Worm (Caenorhabditis elegans): Measurements from ENCODE around the gene F53E10.5.
"Not testable (repeated sequence)": the region's sequence is repeated elsewhere in the genome, so short reads cannot be mapped to it uniquely, and the experiment has no call there.

DNA sequence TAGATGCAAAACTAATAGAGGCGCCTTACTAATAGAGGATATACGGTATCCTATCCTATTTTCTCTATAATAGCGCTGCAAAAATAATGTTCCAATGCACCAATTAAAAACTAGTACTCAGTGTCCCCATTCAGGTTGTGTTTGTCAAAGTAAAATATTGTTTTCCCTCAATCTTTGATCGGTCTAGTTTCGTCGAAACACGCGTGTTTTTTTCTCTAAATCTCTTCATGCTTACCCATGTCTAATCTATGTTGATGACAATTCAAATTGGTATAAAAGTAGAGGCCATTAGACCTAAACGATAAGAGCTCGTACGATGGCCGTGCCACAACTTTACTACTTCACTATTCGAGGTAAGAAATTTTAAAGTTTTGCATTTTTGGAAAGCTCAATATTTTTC is 37.3 kb downstream of the F53E10.5 start, which contains the start of gene gst-10:
- TF ChIP-seq ceh-34 (tag; optimal IDR thresholded peaks at IDR 0.05); pqm-1 (tag; optimal IDR thresholded peaks at IDR 0.05); sox-4 (tag; optimal IDR thresholded peaks at IDR 0.05); nhr-11 (tag; optimal IDR thresholded peaks at IDR 0.05); unc-86 (tag; optimal IDR thresholded peaks at IDR 0.05); hlh-6 (tag; optimal IDR thresholded peaks at IDR 0.05); hlh-13 (GFP tag; optimal IDR thresholded peaks at IDR 0.05); ama-1 (optimal IDR thresholded peaks at IDR 0.05); elt-2 (tag; optimal IDR thresholded peaks at IDR 0.05); fax-1 (tag; optimal IDR thresholded peaks at IDR 0.05); che-1 (tag; optimal IDR thresholded peaks at IDR 0.05); syd-9 (tag; optimal IDR thresholded peaks at IDR 0.05); nfya-1 (tag; optimal IDR thresholded peaks at IDR 0.05); ceh-9 (tag; optimal IDR thresholded peaks at IDR 0.05): not testable (repeated sequence)

All from whole organism, late embryonic.